Worm (Caenorhabditis elegans): ENCODE measurements around the gene ule-4.

DNA sequence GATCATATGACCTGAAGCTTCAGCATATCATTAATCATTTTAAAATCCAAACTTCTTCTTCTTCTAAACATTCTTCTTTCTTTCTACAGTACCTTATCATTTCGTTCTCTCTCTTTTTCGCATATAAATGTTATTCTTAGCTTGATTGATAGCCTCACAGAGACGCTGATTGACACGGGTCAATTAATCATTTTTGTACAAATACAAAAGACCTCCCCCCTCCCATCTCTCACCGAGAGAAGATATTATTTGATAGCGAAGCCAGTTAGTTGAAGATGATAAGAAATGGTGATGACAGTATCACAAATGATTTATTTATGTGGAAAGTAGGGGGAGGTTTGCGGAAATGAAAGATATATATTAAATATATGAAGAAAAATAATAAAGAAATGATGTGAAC, 35.3 kb upstream of the ule-4 start:
- TF ChIP-seq nhr-77 (tag; optimal IDR thresholded peaks at IDR 0.05): no peak
- TF ChIP-seq lir-3 (tag; optimal IDR thresholded peaks at IDR 0.05; ENCODE audit: poor library complexity): no peak
- TF ChIP-seq mef-2 (tag; optimal IDR thresholded peaks at IDR 0.05): no peak
- TF ChIP-seq mdl-1 (tag; optimal IDR thresholded peaks at IDR 0.05): no peak
- TF ChIP-seq unc-62 (GFP tag; optimal IDR thresholded peaks at IDR 0.05): no peak
- TF ChIP-seq alr-1 (tag; optimal IDR thresholded peaks at IDR 0.05; ENCODE audit: borderline replicate concordance): no peak
- no peak for TF ChIP-seq sox-4 (tag; optimal IDR thresholded peaks at IDR 0.05)
- no peak for TF ChIP-seq ceh-63 (GFP tag; optimal IDR thresholded peaks at IDR 0.05)
